Worm (Caenorhabditis elegans): ENCODE results near the gene zfp-2.

- no peak for TF ChIP-seq efl-1 (GFP tag; optimal IDR thresholded peaks at IDR 0.05)
- no peak for TF ChIP-seq egrh-3 (GFP tag; IDR thresholded peaks at IDR 0.05)
- TF ChIP-seq snpc-1.3 (tag; optimal IDR thresholded peaks at IDR 0.05; ENCODE audit: insufficient read depth): no peak
- no peak for TF ChIP-seq snpc-4 (GFP tag; optimal IDR thresholded peaks at IDR 0.05)
- no peak for TF ChIP-seq snpc-4 (tag; optimal IDR thresholded peaks at IDR 0.05)
- no peak for TF ChIP-seq nhr-90 (tag; optimal IDR thresholded peaks at IDR 0.05)
- no peak for TF ChIP-seq dpff-1 (tag; optimal IDR thresholded peaks at IDR 0.05)
Measured at ce11 chrII:9544386-9544785, 13.1 kb upstream of the zfp-2 start, which contains the start of gene sra-7.
